Fruit fly (Drosophila melanogaster) whole organism, pupa: ENCODE data around the gene siz.

Experiments used
- CG13204 ChIP-seq: fragments of 200-800 bp; sonication (Bioruptor generic); optimal IDR thresholded peaks from 2 replicates; lab custom pipeline; 2018; ENCODE audit warnings: missing biosample characterization, mild to moderate bottlenecking, missing genetic modification characterization, moderate library complexity
- CG8301 ChIP-seq: fragments of 200-800 bp; sonication (Bioruptor generic); optimal IDR thresholded peaks from 2 replicates; lab custom pipeline; 2018; ENCODE audit warnings: missing biosample characterization, mild to moderate bottlenecking, missing genetic modification characterization
- EcR ChIP-seq: fragments of 200-800 bp; sonication (Bioruptor generic); optimal IDR thresholded peaks from 3 replicates; lab custom pipeline; 2019; ENCODE audit warnings: missing biosample characterization, missing genetic modification characterization, mild to moderate bottlenecking, moderate library complexity, missing genetic modification reagents
- Snoo ChIP-seq: fragments of 200-800 bp; sonication (Bioruptor generic); optimal IDR thresholded peaks from 3 replicates; lab custom pipeline; 2017; ENCODE audit warnings: missing biosample characterization, mild to moderate bottlenecking, missing genetic modification characterization, inconsistent platforms
- fd96Ca ChIP-seq: fragments of 200-800 bp; sonication (Bioruptor generic); IDR thresholded peaks from 3 replicates; pipeline ENCODE4 v1.3.6; 2022; ENCODE audit warnings: missing biosample characterization, missing genetic modification characterization
- rn ChIP-seq: fragments of 200-800 bp; sonication (Bioruptor generic); IDR thresholded peaks from 2 replicates; pipeline ENCODE4 v1.3.6; 2022; ENCODE audit warnings: missing biosample characterization, missing genetic modification characterization

DNA sequence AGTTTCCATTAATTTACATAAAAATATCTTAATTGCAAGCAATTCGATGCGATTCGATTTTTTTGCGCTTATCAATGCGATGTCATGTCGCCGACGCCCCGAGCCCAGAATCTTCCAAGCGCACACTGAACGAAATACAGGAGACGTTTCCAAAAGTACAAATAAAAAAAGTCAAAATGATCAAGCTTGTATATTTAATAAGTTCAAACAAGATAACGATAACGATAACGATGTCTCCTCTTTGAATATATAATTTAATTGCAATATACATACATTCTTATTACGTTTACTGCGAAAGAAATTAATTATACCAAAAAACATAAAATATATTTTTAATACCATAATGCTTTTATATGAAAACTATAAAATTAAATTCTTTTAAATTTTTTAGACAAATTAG, 44.1 kb upstream of the siz start:
- TF ChIP-seq Snoo (peak; percentile 38), CG8301 (tag; lab: Kevin White, UChicago) (no peak), fd96Ca (GFP tag; lab: Robert Waterston, UW) (no peak), rn (GFP tag; lab: Robert Waterston, UW) (no peak), CG13204 (GFP tag; lab: Kevin White, UChicago) (no peak), EcR (GFP tag; lab: Kevin White, UChicago) (no peak)
